Worm (Caenorhabditis elegans) whole organism, young adult: Measurements from ENCODE around the gene C03B1.6.

Source experiments
- B0019.2 ChIP-seq: fragments of 200-800 bp; sonication (Bioruptor generic); conservative IDR thresholded peaks from 2 replicates; pipeline ENCODE4 v1.3.6; 2022; ENCODE audit warnings: missing genetic modification reagents, missing genetic modification characterization, missing compliant biosample characterization
- B0261.1 ChIP-seq: sonication (generic microtip); optimal IDR thresholded peaks from 2 replicates; lab custom pipeline; 2016; ENCODE audit warnings: mild to moderate bottlenecking, missing genetic modification characterization, moderate library complexity, missing compliant biosample characterization
- C06A6.2 ChIP-seq: fragments of 200-800 bp; sonication (Bioruptor generic); conservative IDR thresholded peaks from 2 replicates; pipeline ENCODE4 v1.3.6; 2022; ENCODE audit warnings: missing genetic modification characterization, missing compliant biosample characterization
- D2030.7 ChIP-seq: fragments of 200-800 bp; sonication (Bioruptor generic); IDR thresholded peaks from 2 replicates; pipeline ENCODE4 v1.3.6; 2022; ENCODE audit warnings: missing genetic modification reagents, missing genetic modification characterization, missing compliant biosample characterization
- F10E7.11 ChIP-seq: sonication (generic microtip); optimal IDR thresholded peaks from 2 replicates; lab custom pipeline; 2017; ENCODE audit warnings: mild to moderate bottlenecking, missing genetic modification characterization, moderate library complexity, missing compliant biosample characterization
- F37B4.10 ChIP-seq: fragments of 200-800 bp; sonication (Bioruptor generic); IDR thresholded peaks from 2 replicates; pipeline ENCODE4 v1.3.6; 2022; ENCODE audit warnings: missing genetic modification characterization, missing compliant biosample characterization
- F39B2.1 ChIP-seq: fragments of 200-800 bp; sonication (Bioruptor generic); IDR thresholded peaks from 2 replicates; pipeline ENCODE4 v1.3.6; 2022; ENCODE audit warnings: missing genetic modification reagents, missing genetic modification characterization, missing compliant biosample characterization
- F57A8.1 ChIP-seq: fragments of 200-800 bp; sonication (Bioruptor generic); optimal IDR thresholded peaks from 2 replicates; lab custom pipeline; 2018; ENCODE audit warnings: mild to moderate bottlenecking, missing genetic modification characterization, moderate library complexity, missing compliant biosample characterization
- ZK185.1 ChIP-seq: sonication (generic microtip); optimal IDR thresholded peaks from 2 replicates; lab custom pipeline; 2016; ENCODE audit warnings: mild to moderate bottlenecking, missing genetic modification characterization, missing compliant biosample characterization; ENCODE audit not compliant: poor library complexity, severe bottlenecking
- akir-1 ChIP-seq: fragments of 200-800 bp; sonication (Bioruptor generic); optimal IDR thresholded peaks from 2 replicates; lab custom pipeline; 2018; ENCODE audit warnings: mild to moderate bottlenecking, missing genetic modification characterization, moderate library complexity, missing compliant biosample characterization
- ama-1 ChIP-seq, 3 experiments: fragments of 150-350 bp in 1 of 3; sonication (generic microtip) in 2 of 3; optimal IDR thresholded peaks; 2 replicates each; lab custom pipeline; 2014 to 2018; ENCODE audit warnings: missing biosample characterization in 2 of 3, missing genetic modification characterization in 2 of 3, missing genetic modification reagents in 2 of 3
- aptf-2 ChIP-seq: fragments of 200-800 bp; sonication (Bioruptor generic); conservative IDR thresholded peaks from 2 replicates; pipeline ENCODE4 v1.3.6; 2022; ENCODE audit warnings: missing genetic modification reagents, missing genetic modification characterization, missing compliant biosample characterization
- atf-7 ChIP-seq: sonication (generic microtip); optimal IDR thresholded peaks from 2 replicates; lab custom pipeline; 2017; ENCODE audit warnings: mild to moderate bottlenecking, missing genetic modification characterization, missing compliant biosample characterization
- bed-2 ChIP-seq: fragments of 200-800 bp; sonication (Bioruptor generic); IDR thresholded peaks from 2 replicates; pipeline ENCODE4 v1.3.6; 2022; ENCODE audit warnings: missing genetic modification reagents, missing genetic modification characterization, missing compliant biosample characterization
- ceh-100 ChIP-seq: fragments of 200-800 bp; sonication (Bioruptor generic); IDR thresholded peaks from 2 replicates; pipeline ENCODE4 v1.3.6; 2022; ENCODE audit warnings: missing genetic modification reagents, missing genetic modification characterization, missing compliant biosample characterization
- ceh-79 ChIP-seq: sonication (generic microtip); optimal IDR thresholded peaks from 2 replicates; lab custom pipeline; 2017; ENCODE audit warnings: mild to moderate bottlenecking, missing genetic modification characterization, missing compliant biosample characterization
- ceh-91 ChIP-seq: fragments of 200-800 bp; sonication (Bioruptor generic); IDR thresholded peaks from 2 replicates; pipeline ENCODE4 v1.3.6; 2022; ENCODE audit warnings: missing genetic modification reagents, missing genetic modification characterization, missing compliant biosample characterization
- die-1 ChIP-seq: sonication (generic microtip); optimal IDR thresholded peaks from 2 replicates; lab custom pipeline; 2016; ENCODE audit warnings: missing genotype, mild to moderate bottlenecking, missing genetic modification characterization, missing compliant biosample characterization
- dpff-1 ChIP-seq: sonication (generic microtip); optimal IDR thresholded peaks from 2 replicates; lab custom pipeline; 2017; ENCODE audit warnings: mild to moderate bottlenecking, missing genetic modification characterization, missing compliant biosample characterization
- egl-44 ChIP-seq: fragments of 200-800 bp; sonication (Bioruptor generic); IDR thresholded peaks from 2 replicates; pipeline ENCODE4 v1.3.6; 2022; ENCODE audit warnings: missing genetic modification reagents, missing genetic modification characterization, missing compliant biosample characterization
- ekl-4 ChIP-seq: fragments of 200-800 bp; sonication (Bioruptor generic); IDR thresholded peaks from 2 replicates; pipeline ENCODE4 v1.3.6; 2022; ENCODE audit warnings: missing genetic modification reagents, missing genetic modification characterization, missing compliant biosample characterization
- hmg-1.2 ChIP-seq: fragments of 200-800 bp; sonication (Bioruptor generic); IDR thresholded peaks from 2 replicates; pipeline ENCODE4 v1.3.6; 2022; ENCODE audit warnings: missing genetic modification reagents, missing genetic modification characterization, missing compliant biosample characterization
- lag-1 ChIP-seq: fragments of 200-800 bp; sonication (Bioruptor generic); IDR thresholded peaks from 2 replicates; pipeline ENCODE4 v1.3.6; 2022; ENCODE audit warnings: missing genetic modification reagents, missing genetic modification characterization, missing compliant biosample characterization
- let-526 ChIP-seq: fragments of 200-800 bp; sonication (Bioruptor generic); IDR thresholded peaks from 2 replicates; pipeline ENCODE4 v1.3.6; 2022; ENCODE audit warnings: missing genetic modification reagents, missing genetic modification characterization, missing compliant biosample characterization
- let-607 ChIP-seq, 2 experiments: fragments of 200-800 bp in 1 of 2; sonication (Bioruptor generic) in 1 of 2; sonication (generic microtip) in 1 of 2; optimal IDR thresholded peaks; 2 replicates each; lab custom pipeline; 2016 to 2018; ENCODE audit warnings: mild to moderate bottlenecking in 2 of 2, missing compliant biosample characterization in 2 of 2, missing genetic modification characterization in 2 of 2, moderate library complexity in 2 of 2, missing genotype in 1 of 2
- lsy-27 ChIP-seq: sonication (generic microtip); optimal IDR thresholded peaks from 2 replicates; lab custom pipeline; 2017; ENCODE audit warnings: missing genetic modification characterization, mild to moderate bottlenecking, missing compliant biosample characterization, antibody characterized with exemption, missing genotype, borderline replicate concordance; ENCODE audit not compliant: insufficient read depth
- madf-8 ChIP-seq: fragments of 200-800 bp; sonication (Bioruptor generic); conservative IDR thresholded peaks from 2 replicates; pipeline ENCODE4 v1.3.6; 2022; ENCODE audit warnings: missing genetic modification reagents, missing genetic modification characterization, missing compliant biosample characterization
- mel-28 ChIP-seq: sonication (generic microtip); optimal IDR thresholded peaks from 2 replicates; lab custom pipeline; 2016; ENCODE audit warnings: borderline replicate concordance, mild to moderate bottlenecking, missing genetic modification characterization, missing compliant biosample characterization
- mxl-1 ChIP-seq: sonication (generic microtip); optimal IDR thresholded peaks from 2 replicates; lab custom pipeline; 2016; ENCODE audit warnings: missing genetic modification characterization, missing compliant biosample characterization
- nfya-1 ChIP-seq: sonication (generic microtip); optimal IDR thresholded peaks from 2 replicates; lab custom pipeline; 2017; ENCODE audit warnings: antibody characterized with exemption, missing compliant biosample characterization, missing genetic modification characterization, borderline replicate concordance; ENCODE audit not compliant: insufficient read depth
- nfyb-1 ChIP-seq: fragments of 200-800 bp; sonication (Bioruptor generic); IDR thresholded peaks from 2 replicates; pipeline ENCODE4 v1.3.6; 2022; ENCODE audit warnings: missing genetic modification reagents, missing genetic modification characterization, missing compliant biosample characterization
- nhr-80 ChIP-seq: sonication (generic microtip); optimal IDR thresholded peaks from 2 replicates; lab custom pipeline; 2016; ENCODE audit warnings: missing genetic modification characterization, missing compliant biosample characterization
- nhr-90 ChIP-seq: sonication (generic microtip); optimal IDR thresholded peaks from 2 replicates; lab custom pipeline; 2016; ENCODE audit warnings: missing genotype, mild to moderate bottlenecking, missing genetic modification characterization, missing compliant biosample characterization
- pbrm-1 ChIP-seq: fragments of 200-800 bp; sonication (Bioruptor generic); IDR thresholded peaks from 2 replicates; pipeline ENCODE4 v1.3.6; 2022; ENCODE audit warnings: missing genetic modification reagents, missing genetic modification characterization, missing compliant biosample characterization
- pha-4 ChIP-seq: fragments of 150-350 bp; sonication (generic microtip); optimal IDR thresholded peaks from 2 replicates; lab custom pipeline; 2014; ENCODE audit warnings: missing biosample characterization, missing genetic modification reagents, missing genetic modification characterization
- rcor-1 ChIP-seq: fragments of 200-800 bp; sonication (Bioruptor generic); IDR thresholded peaks from 2 replicates; pipeline ENCODE4 v1.3.6; 2022; ENCODE audit warnings: missing genetic modification reagents, missing genetic modification characterization, missing compliant biosample characterization
- repo-1 ChIP-seq: sonication (generic microtip); optimal IDR thresholded peaks from 2 replicates; lab custom pipeline; 2017; ENCODE audit warnings: mild to moderate bottlenecking, missing genetic modification characterization, missing compliant biosample characterization
- rpc-1 ChIP-seq, 2 experiments: fragments of 150-350 bp in 1 of 2; sonication (generic microtip) in 1 of 2; optimal IDR thresholded peaks; 2 replicates each; lab custom pipeline; 2014 to 2018; ENCODE audit warnings: missing biosample characterization in 1 of 2, missing genetic modification characterization in 1 of 2, missing genetic modification reagents in 1 of 2, missing genotype in 1 of 2
- sptf-2 ChIP-seq: fragments of 200-800 bp; sonication (Bioruptor generic); optimal IDR thresholded peaks from 2 replicates; lab custom pipeline; 2018; ENCODE audit warnings: mild to moderate bottlenecking, missing genetic modification characterization, missing compliant biosample characterization
- unc-62 ChIP-seq: fragments of 150-350 bp; optimal IDR thresholded peaks from 2 replicates; lab custom pipeline; 2014; ENCODE audit warnings: missing biosample characterization, missing genetic modification reagents, missing genetic modification characterization
- zfh-2 ChIP-seq: fragments of 200-800 bp; sonication (Bioruptor generic); conservative IDR thresholded peaks from 2 replicates; pipeline ENCODE4 v1.3.6; 2022; ENCODE audit warnings: missing genetic modification reagents, missing genetic modification characterization, missing compliant biosample characterization
- ztf-22 ChIP-seq: fragments of 200-800 bp; sonication (Bioruptor generic); optimal IDR thresholded peaks from 2 replicates; lab custom pipeline; 2018; ENCODE audit warnings: mild to moderate bottlenecking, missing genetic modification characterization, moderate library complexity, missing compliant biosample characterization
- ztf-3 ChIP-seq: fragments of 200-800 bp; sonication (Bioruptor generic); optimal IDR thresholded peaks from 2 replicates; lab custom pipeline; 2018; ENCODE audit warnings: mild to moderate bottlenecking, missing genetic modification characterization, missing compliant biosample characterization
- ztf-6 ChIP-seq: fragments of 200-800 bp; sonication (Bioruptor generic); IDR thresholded peaks from 2 replicates; pipeline ENCODE4 v1.3.6; 2022; ENCODE audit warnings: missing genetic modification reagents, missing genetic modification characterization, missing compliant biosample characterization

Gene C03B1.6

DNA sequence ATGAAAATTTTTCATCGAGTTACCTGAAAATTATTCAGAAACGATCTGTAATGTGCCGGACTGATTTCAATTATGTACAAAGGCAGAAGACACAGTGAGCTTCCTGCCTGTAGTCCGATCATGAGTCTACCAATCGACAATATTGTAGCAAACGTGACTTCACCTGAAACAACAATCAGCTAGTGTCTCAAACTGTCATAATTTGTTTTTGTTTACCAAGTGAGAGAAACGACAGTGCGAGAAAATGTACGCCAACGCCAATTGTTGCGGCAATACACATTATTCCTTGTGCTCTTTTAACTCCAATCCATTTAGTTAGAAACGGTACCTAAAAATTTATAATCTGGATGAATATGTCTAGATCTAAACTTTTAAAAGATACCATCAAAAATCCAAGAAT lies 12.8 kb upstream of the C03B1.6 start:
- TF ChIP-seq rcor-1 (no peak), aptf-2 (no peak), rpc-1 (optimal IDR thresholded peaks at IDR 0.05; lab: Kevin White, UChicago) (no peak), rpc-1 (tag; optimal IDR thresholded peaks at IDR 0.05; lab: Kevin White, UChicago) (no peak), bed-2 (no peak), dpff-1 (no peak), egl-44 (GFP tag; lab: Robert Waterston, UW) (no peak), B0261.1 (no peak), ekl-4 (GFP tag; lab: Robert Waterston, UW) (no peak), ceh-100 (GFP tag; lab: Robert Waterston, UW) (no peak), pbrm-1 (GFP tag; lab: Robert Waterston, UW) (no peak), mxl-1 (tag; lab: Kevin White, UChicago) (no peak), repo-1 (tag; lab: Kevin White, UChicago) (no peak), ztf-3 (GFP tag; lab: Kevin White, UChicago) (no peak), C06A6.2 (no peak), ZK185.1 (tag; lab: Kevin White, UChicago) (no peak), B0019.2 (GFP tag; lab: Robert Waterston, UW) (no peak), unc-62 (no peak), zfh-2 (GFP tag; lab: Robert Waterston, UW) (no peak)

DNA sequence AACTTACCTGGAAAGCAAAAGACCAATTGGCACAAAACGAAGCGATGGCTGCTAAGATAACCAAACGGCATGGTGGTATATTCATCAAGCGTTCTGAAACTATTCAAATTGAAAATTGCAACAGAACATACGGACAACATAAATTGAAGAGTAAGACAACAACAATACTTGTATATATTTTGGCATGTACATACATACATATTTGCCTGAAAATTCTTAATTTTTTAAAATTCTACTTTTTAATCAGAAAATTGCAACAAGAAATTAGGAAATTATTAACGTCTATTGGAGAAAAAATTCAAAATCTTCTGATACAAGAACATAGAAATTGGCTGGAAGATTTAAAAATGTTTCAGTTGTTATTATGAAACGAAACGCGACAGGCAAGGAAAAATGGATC lies 12.2 kb upstream of the C03B1.6 start, which contains the start of gene C03B1.13:
Gene C03B1.13, minus strand, starts transcription at position 101 of the 400 bp plus-strand sequence.
- TF ChIP-seq rpc-1 (optimal IDR thresholded peaks at IDR 0.05; lab: Kevin White, UChicago) (no peak), rpc-1 (tag; optimal IDR thresholded peaks at IDR 0.05; lab: Kevin White, UChicago) (no peak), lsy-27 (no peak), F57A8.1 (GFP tag; lab: Kevin White, UChicago) (no peak), ceh-79 (no peak), aptf-2 (no peak), lag-1 (no peak), sptf-2 (GFP tag; lab: Kevin White, UChicago) (no peak), let-526 (GFP tag; lab: Robert Waterston, UW) (no peak), madf-8 (GFP tag; lab: Robert Waterston, UW) (no peak), zfh-2 (GFP tag; lab: Robert Waterston, UW) (no peak)
- TF ChIP-seq, all 124 proteins: peak for 0

DNA sequence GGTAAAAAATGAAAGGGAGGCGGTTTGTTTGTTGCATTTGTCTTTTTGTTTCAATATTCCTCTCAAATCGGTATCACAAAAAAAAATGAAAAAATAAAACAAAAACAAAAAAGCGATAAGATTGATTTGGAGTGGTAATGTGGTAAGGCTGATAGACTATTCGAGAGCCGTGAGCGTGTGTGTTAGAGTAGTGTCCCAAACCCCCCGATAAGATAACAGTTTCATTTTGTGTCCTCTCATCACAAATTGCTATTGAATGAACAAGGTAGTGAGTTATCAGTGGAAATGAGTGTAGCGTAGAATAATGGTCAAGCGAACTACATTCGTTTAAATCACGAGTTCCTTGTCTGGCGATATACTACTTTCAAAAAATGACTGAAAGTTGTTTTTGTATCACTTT lies 11.7 kb upstream of the C03B1.6 start:
- TF ChIP-seq F10E7.11, result no peak
- peak; percentile 16 for TF ChIP-seq nhr-90 (tag; lab: Kevin White, UChicago)
- peak; percentile 38 for TF ChIP-seq ztf-22 (GFP tag; lab: Kevin White, UChicago)
- TF ChIP-seq nhr-80 (tag; lab: Kevin White, UChicago), result peak; percentile 93
- no peak for TF ChIP-seq mel-28 (tag; lab: Kevin White, UChicago)
- TF ChIP-seq let-607 (tag; optimal IDR thresholded peaks at IDR 0.05; lab: Kevin White, UChicago), result peak in 1 of 2 experiments; percentile 9
- peak; percentile 42; the same call in 1 of the 2 replicates for TF ChIP-seq nfyb-1
- TF ChIP-seq pha-4 (tag; lab: Kevin White, UChicago), result peak; percentile 2
- peak; percentile 3 for TF ChIP-seq atf-7 (tag; lab: Kevin White, UChicago)
- no peak for TF ChIP-seq die-1

DNA sequence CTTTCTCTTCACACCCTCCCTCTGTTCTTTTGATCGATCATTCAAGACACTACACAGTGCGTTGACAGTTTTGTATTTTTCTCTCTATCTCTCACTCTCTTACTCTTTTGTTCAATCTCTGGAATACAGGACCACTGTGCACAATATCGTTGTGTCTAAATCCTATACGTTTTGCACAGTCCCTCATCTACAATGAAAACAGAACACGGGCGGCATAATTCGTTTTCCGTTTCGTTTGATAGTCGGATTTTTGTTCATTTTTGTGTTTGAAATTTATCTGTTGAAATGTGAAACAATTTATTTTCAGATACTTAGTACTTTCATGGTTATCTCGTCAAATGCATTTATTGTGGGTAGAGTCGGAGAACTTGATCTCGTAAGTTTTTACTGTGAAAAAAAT lies 8.6 kb upstream of the C03B1.6 start, which contains the start of gene C03B1.7:
Gene C03B1.7, plus strand, starts transcription at position 301 of the 400 bp plus-strand sequence.
- no peak for TF ChIP-seq hmg-1.2 (GFP tag; lab: Robert Waterston, UW)
- TF ChIP-seq ama-1 (optimal IDR thresholded peaks at IDR 0.05; lab: Kevin White, UChicago), result no peak
- no peak for TF ChIP-seq ama-1 (GFP tag; optimal IDR thresholded peaks at IDR 0.05; lab: Kevin White, UChicago)
- TF ChIP-seq akir-1 (GFP tag; lab: Kevin White, UChicago), result no peak
- TF ChIP-seq C06A6.2, result no peak
- no peak for TF ChIP-seq ceh-91 (GFP tag; lab: Robert Waterston, UW)
- TF ChIP-seq nfya-1 (tag; lab: Kevin White, UChicago), result no peak
- no peak for TF ChIP-seq ceh-79
- no peak for TF ChIP-seq ztf-6 (GFP tag; lab: Robert Waterston, UW)
- TF ChIP-seq nhr-80 (tag; lab: Kevin White, UChicago), result no peak
- TF ChIP-seq F37B4.10 (GFP tag; lab: Robert Waterston, UW), result no peak
- TF ChIP-seq ekl-4 (GFP tag; lab: Robert Waterston, UW), result no peak
- TF ChIP-seq D2030.7 (GFP tag; lab: Robert Waterston, UW), result no peak
- TF ChIP-seq F39B2.1 (GFP tag; lab: Robert Waterston, UW), result no peak
